Worm (Caenorhabditis elegans) whole organism, young adult: ENCODE measurements around the gene F42F12.3.

Experiments
- B0336.3 ChIP-seq: fragments of 200-800 bp; sonication (Bioruptor generic); IDR thresholded peaks from 2 replicates; pipeline ENCODE4 v1.3.6; 2022; ENCODE audit warnings: missing genetic modification characterization, missing compliant biosample characterization
- D2030.7 ChIP-seq: fragments of 200-800 bp; sonication (Bioruptor generic); IDR thresholded peaks from 2 replicates; pipeline ENCODE4 v1.3.6; 2022; ENCODE audit warnings: missing genetic modification reagents, missing genetic modification characterization, missing compliant biosample characterization
- F39B2.1 ChIP-seq: fragments of 200-800 bp; sonication (Bioruptor generic); IDR thresholded peaks from 2 replicates; pipeline ENCODE4 v1.3.6; 2022; ENCODE audit warnings: missing genetic modification reagents, missing genetic modification characterization, missing compliant biosample characterization
- F52B5.7 ChIP-seq: sonication (generic microtip); optimal IDR thresholded peaks from 2 replicates; lab custom pipeline; 2016; ENCODE audit warnings: mild to moderate bottlenecking, missing genetic modification characterization, missing compliant biosample characterization
- aptf-2 ChIP-seq: fragments of 200-800 bp; sonication (Bioruptor generic); conservative IDR thresholded peaks from 2 replicates; pipeline ENCODE4 v1.3.6; 2022; ENCODE audit warnings: missing genetic modification reagents, missing genetic modification characterization, missing compliant biosample characterization
- efl-1 ChIP-seq: fragments of 150-350 bp; optimal IDR thresholded peaks from 2 replicates; lab custom pipeline; 2014; ENCODE audit warnings: missing biosample characterization, missing genetic modification reagents, missing genetic modification characterization
- hmg-20 ChIP-seq: fragments of 200-800 bp; sonication (Bioruptor generic); IDR thresholded peaks from 2 replicates; pipeline ENCODE4 v1.3.6; 2022; ENCODE audit warnings: missing genetic modification reagents, missing genetic modification characterization, missing compliant biosample characterization
- madf-3 ChIP-seq: fragments of 200-800 bp; sonication (Bioruptor generic); IDR thresholded peaks from 2 replicates; pipeline ENCODE4 v1.3.6; 2022; ENCODE audit warnings: missing genetic modification reagents, missing genetic modification characterization, missing compliant biosample characterization
- nfya-1 ChIP-seq: sonication (generic microtip); optimal IDR thresholded peaks from 2 replicates; lab custom pipeline; 2017; ENCODE audit warnings: antibody characterized with exemption, missing compliant biosample characterization, missing genetic modification characterization, borderline replicate concordance; ENCODE audit not compliant: insufficient read depth
- nhr-80 ChIP-seq: sonication (generic microtip); optimal IDR thresholded peaks from 2 replicates; lab custom pipeline; 2016; ENCODE audit warnings: missing genetic modification characterization, missing compliant biosample characterization
- nhr-90 ChIP-seq: sonication (generic microtip); optimal IDR thresholded peaks from 2 replicates; lab custom pipeline; 2016; ENCODE audit warnings: missing genotype, mild to moderate bottlenecking, missing genetic modification characterization, missing compliant biosample characterization
- pha-4 ChIP-seq: fragments of 150-350 bp; sonication (generic microtip); optimal IDR thresholded peaks from 2 replicates; lab custom pipeline; 2014; ENCODE audit warnings: missing biosample characterization, missing genetic modification reagents, missing genetic modification characterization
- unc-62 ChIP-seq: fragments of 150-350 bp; optimal IDR thresholded peaks from 2 replicates; lab custom pipeline; 2014; ENCODE audit warnings: missing biosample characterization, missing genetic modification reagents, missing genetic modification characterization

DNA sequence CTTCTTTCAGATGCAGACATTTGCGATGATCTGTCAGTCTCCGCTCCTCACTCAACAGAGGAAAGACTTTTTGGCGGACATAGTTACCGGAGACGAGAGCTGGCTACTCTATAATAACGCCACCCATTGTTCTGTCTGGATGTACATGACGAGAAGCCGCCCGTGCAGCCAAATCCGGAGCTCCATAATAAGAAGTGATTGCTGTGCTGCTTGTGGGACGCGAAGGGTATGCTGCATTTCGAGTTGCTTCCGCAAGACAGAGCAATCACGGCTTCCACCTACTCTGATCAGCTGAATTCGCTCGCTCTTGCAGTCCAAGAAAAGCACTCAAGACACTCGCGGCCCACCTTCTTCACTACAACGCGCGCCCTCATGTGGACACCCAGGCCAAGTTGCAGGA is 36.6 kb upstream of the F42F12.3 start:
- TF ChIP-seq unc-62 = no peak
- no peak for TF ChIP-seq F39B2.1 (GFP tag; lab: Robert Waterston, UW)
- TF ChIP-seq nfya-1 (tag; lab: Kevin White, UChicago) = no peak
- TF ChIP-seq B0336.3 (GFP tag; lab: Robert Waterston, UW) = no peak
- TF ChIP-seq nhr-80 (tag; lab: Kevin White, UChicago) = no peak
- TF ChIP-seq madf-3 (GFP tag; lab: Robert Waterston, UW) = no peak
- no peak for TF ChIP-seq aptf-2 (GFP tag; lab: Robert Waterston, UW)
- no peak for TF ChIP-seq F52B5.7 (tag; lab: Kevin White, UChicago)
- TF ChIP-seq D2030.7 = no peak
- TF ChIP-seq efl-1 = no peak
- TF ChIP-seq hmg-20 (GFP tag; lab: Robert Waterston, UW) = no peak
- no peak for TF ChIP-seq nhr-90 (tag; lab: Kevin White, UChicago)
- no peak for TF ChIP-seq pha-4 (tag; lab: Kevin White, UChicago)
